Worm (Caenorhabditis elegans) whole organism, young adult: ENCODE data around the gene Y53F4B.5.
"Not testable (repeated sequence)": the region's sequence is repeated elsewhere in the genome, so short reads cannot be mapped to it uniquely, and the experiment has no call there.

Experiments used
- C17E4.6 ChIP-seq: fragments of 200-800 bp; sonication (Bioruptor generic); IDR thresholded peaks from 2 replicates; pipeline ENCODE4 v1.3.6; 2022; ENCODE audit warnings: missing genetic modification reagents, missing genetic modification characterization, missing compliant biosample characterization
- ama-1 ChIP-seq, 3 experiments: fragments of 150-350 bp in 1 of 3; sonication (generic microtip) in 2 of 3; optimal IDR thresholded peaks; 2 replicates each; lab custom pipeline; 2014 to 2018; ENCODE audit warnings: missing biosample characterization in 2 of 3, missing genetic modification characterization in 2 of 3, missing genetic modification reagents in 2 of 3
- ceh-100 ChIP-seq: fragments of 200-800 bp; sonication (Bioruptor generic); IDR thresholded peaks from 2 replicates; pipeline ENCODE4 v1.3.6; 2022; ENCODE audit warnings: missing genetic modification reagents, missing genetic modification characterization, missing compliant biosample characterization
- egl-18 ChIP-seq: fragments of 200-800 bp; sonication (Bioruptor generic); IDR thresholded peaks from 2 replicates; pipeline ENCODE4 v1.3.6; 2022; ENCODE audit warnings: missing genetic modification reagents, missing genetic modification characterization, missing compliant biosample characterization
- hlh-26 ChIP-seq: fragments of 200-800 bp; sonication (Bioruptor generic); conservative IDR thresholded peaks from 2 replicates; pipeline ENCODE4 v1.3.6; 2022; ENCODE audit warnings: missing genetic modification reagents, missing genetic modification characterization, missing compliant biosample characterization
- let-526 ChIP-seq: fragments of 200-800 bp; sonication (Bioruptor generic); IDR thresholded peaks from 2 replicates; pipeline ENCODE4 v1.3.6; 2022; ENCODE audit warnings: missing genetic modification reagents, missing genetic modification characterization, missing compliant biosample characterization
- rpc-1 ChIP-seq, 2 experiments: fragments of 150-350 bp in 1 of 2; sonication (generic microtip) in 1 of 2; optimal IDR thresholded peaks; 2 replicates each; lab custom pipeline; 2014 to 2018; ENCODE audit warnings: missing biosample characterization in 1 of 2, missing genetic modification characterization in 1 of 2, missing genetic modification reagents in 1 of 2, missing genotype in 1 of 2

DNA sequence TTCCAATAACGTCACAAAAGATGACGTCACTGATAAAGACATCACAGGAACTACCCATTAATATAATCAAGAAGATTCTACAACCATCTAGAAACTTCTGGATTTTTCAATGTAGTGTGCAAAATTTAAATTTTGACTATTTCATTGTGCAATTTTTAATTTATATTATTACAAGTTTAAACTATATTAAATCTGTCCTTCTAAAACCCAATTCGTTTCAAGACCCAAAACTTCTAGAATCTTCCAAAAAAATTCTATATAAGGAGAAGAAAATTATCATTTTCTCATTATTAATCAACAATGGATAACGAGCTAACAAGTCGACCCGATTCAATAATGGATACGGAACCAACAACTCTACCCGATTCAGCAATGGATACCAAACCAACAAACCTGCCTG, 8.8 kb upstream of the Y53F4B.5 start, which contains the start of gene Y53F4B.7:
- TF ChIP-seq hlh-26; C17E4.6 (GFP tag; lab: Robert Waterston, UW); rpc-1 (optimal IDR thresholded peaks at IDR 0.05; lab: Kevin White, UChicago); rpc-1 (tag; optimal IDR thresholded peaks at IDR 0.05; lab: Kevin White, UChicago); let-526 (GFP tag; lab: Robert Waterston, UW); ceh-100 (GFP tag; lab: Robert Waterston, UW); egl-18 (GFP tag; lab: Robert Waterston, UW); ama-1 (optimal IDR thresholded peaks at IDR 0.05; lab: Kevin White, UChicago); ama-1 (GFP tag; optimal IDR thresholded peaks at IDR 0.05; lab: Kevin White, UChicago): not testable (repeated sequence)
